Worm (Caenorhabditis elegans) whole organism, L4 larva: ENCODE results near the gene slc-17.5.

ENCODE experiments used
- D1046.2 ChIP-seq: fragments of 200-800 bp; sonication (Bioruptor generic); IDR thresholded peaks from 2 replicates; pipeline ENCODE4 v1.3.6; 2022; ENCODE audit warnings: missing genetic modification characterization, missing compliant biosample characterization
- F10B5.3 ChIP-seq: sonication (generic microtip); optimal IDR thresholded peaks from 2 replicates; lab custom pipeline; 2016; ENCODE audit warnings: mild to moderate bottlenecking, missing genetic modification characterization, missing compliant biosample characterization
- F26F4.8 ChIP-seq: fragments of 200-800 bp; sonication (Bioruptor generic); conservative IDR thresholded peaks from 2 replicates; pipeline ENCODE4 v1.3.6; 2022; ENCODE audit warnings: missing genetic modification characterization, missing compliant biosample characterization
- F37D6.2 ChIP-seq: sonication (generic microtip); optimal IDR thresholded peaks from 2 replicates; lab custom pipeline; 2016; ENCODE audit warnings: mild to moderate bottlenecking, missing genetic modification characterization, missing compliant biosample characterization
- Y5F2A.4 ChIP-seq: fragments of 200-800 bp; sonication (Bioruptor generic); optimal IDR thresholded peaks from 2 replicates; lab custom pipeline; 2018; ENCODE audit warnings: mild to moderate bottlenecking, missing genetic modification characterization, missing compliant biosample characterization
- Y75B8A.6 ChIP-seq: fragments of 200-800 bp; sonication (Bioruptor generic); IDR thresholded peaks from 2 replicates; pipeline ENCODE4 v1.3.6; 2022; ENCODE audit warnings: missing genetic modification reagents, missing genetic modification characterization, missing compliant biosample characterization
- ZK337.2 ChIP-seq: fragments of 200-800 bp; sonication (Bioruptor generic); IDR thresholded peaks from 2 replicates; pipeline ENCODE4 v1.3.6; 2022; ENCODE audit warnings: missing genetic modification reagents, missing genetic modification characterization, missing compliant biosample characterization
- attf-4 ChIP-seq: sonication (generic microtip); optimal IDR thresholded peaks from 3 replicates; lab custom pipeline; 2017; ENCODE audit warnings: missing biosample characterization, missing genetic modification characterization
- ceh-20 ChIP-seq: fragments of 200-800 bp; sonication (Bioruptor generic); IDR thresholded peaks from 2 replicates; pipeline ENCODE4 v1.3.6; 2022; ENCODE audit warnings: missing genetic modification reagents, missing genetic modification characterization, missing compliant biosample characterization
- ceh-28 ChIP-seq: fragments of 150-350 bp; optimal IDR thresholded peaks from 2 replicates; lab custom pipeline; 2014; ENCODE audit warnings: missing biosample characterization, missing genetic modification reagents, missing genetic modification characterization
- ceh-32 ChIP-seq: sonication (generic microtip); optimal IDR thresholded peaks from 2 replicates; lab custom pipeline; 2016; ENCODE audit warnings: mild to moderate bottlenecking, missing genetic modification characterization, missing compliant biosample characterization; ENCODE audit not compliant: poor library complexity
- ceh-62 ChIP-seq: sonication (generic microtip); optimal IDR thresholded peaks from 2 replicates; lab custom pipeline; 2017; ENCODE audit warnings: missing biosample characterization, missing genetic modification characterization
- ctbp-1 ChIP-seq: fragments of 200-800 bp; sonication (Bioruptor generic); IDR thresholded peaks from 2 replicates; pipeline ENCODE4 v1.3.6; 2022; ENCODE audit warnings: missing genetic modification reagents, missing genetic modification characterization, missing compliant biosample characterization
- daf-16 ChIP-seq, 3 experiments: sonication (generic microtip); optimal IDR thresholded peaks; 2 replicates each; lab custom pipeline; 2016 to 2017; ENCODE audit warnings: missing genetic modification characterization in 3 of 3, missing genetic modification reagents in 3 of 3, mild to moderate bottlenecking in 2 of 3, missing compliant biosample characterization in 2 of 3, missing biosample characterization in 1 of 3, moderate library complexity in 1 of 3
- daf-19 ChIP-seq: fragments of 200-800 bp; sonication (Bioruptor generic); conservative IDR thresholded peaks from 2 replicates; pipeline ENCODE4 v1.3.6; 2022; ENCODE audit warnings: missing genetic modification characterization, missing compliant biosample characterization
- daf-8 ChIP-seq: fragments of 200-800 bp; sonication (Bioruptor generic); IDR thresholded peaks from 2 replicates; pipeline ENCODE4 v1.3.6; 2022; ENCODE audit warnings: missing genetic modification characterization, missing compliant biosample characterization
- dmd-9 ChIP-seq: fragments of 200-800 bp; sonication (Bioruptor generic); IDR thresholded peaks from 2 replicates; pipeline ENCODE4 v1.3.6; 2022; ENCODE audit warnings: missing genetic modification reagents, missing genetic modification characterization, missing compliant biosample characterization
- dpl-1 ChIP-seq: fragments of 150-350 bp; optimal IDR thresholded peaks from 2 replicates; lab custom pipeline; 2014; ENCODE audit warnings: missing biosample characterization, missing genetic modification reagents, missing genetic modification characterization
- fos-1 ChIP-seq: fragments of 150-350 bp; optimal IDR thresholded peaks from 2 replicates; lab custom pipeline; 2014; ENCODE audit warnings: missing biosample characterization, missing genetic modification characterization
- hif-1 ChIP-seq, 2 experiments: sonication (generic microtip); optimal IDR thresholded peaks; 2 replicates each; lab custom pipeline; 2016 to 2017; ENCODE audit warnings: missing compliant biosample characterization in 2 of 2, missing genetic modification characterization in 2 of 2, missing genetic modification reagents in 2 of 2, missing genotype in 2 of 2, mild to moderate bottlenecking in 1 of 2
- hlh-11 ChIP-seq: fragments of 200-800 bp; sonication (Bioruptor generic); optimal IDR thresholded peaks from 2 replicates; lab custom pipeline; 2018; ENCODE audit warnings: mild to moderate bottlenecking, missing genetic modification characterization, missing compliant biosample characterization
- hmg-1.1 ChIP-seq: fragments of 200-800 bp; sonication (Bioruptor generic); IDR thresholded peaks from 2 replicates; pipeline ENCODE4 v1.3.6; 2022; ENCODE audit warnings: missing genetic modification reagents, missing genetic modification characterization, missing compliant biosample characterization
- jun-1 ChIP-seq: fragments of 150-350 bp; optimal IDR thresholded peaks from 2 replicates; lab custom pipeline; 2014; ENCODE audit warnings: missing biosample characterization, missing genetic modification reagents, missing genetic modification characterization
- lim-7 ChIP-seq: fragments of 200-800 bp; sonication (Bioruptor generic); IDR thresholded peaks from 2 replicates; pipeline ENCODE4 v1.3.6; 2022; ENCODE audit warnings: missing genetic modification characterization, missing compliant biosample characterization
- lin-15B ChIP-seq: fragments of 150-350 bp; sonication (generic microtip); optimal IDR thresholded peaks from 3 replicates; lab custom pipeline; 2014; ENCODE audit warnings: missing biosample characterization, missing genetic modification characterization
- lin-38 ChIP-seq: fragments of 200-800 bp; sonication (Bioruptor generic); IDR thresholded peaks from 2 replicates; pipeline ENCODE4 v1.3.6; 2022; ENCODE audit warnings: missing genetic modification reagents, missing genetic modification characterization, missing compliant biosample characterization
- lin-39 ChIP-seq: fragments of 150-350 bp; optimal IDR thresholded peaks from 2 replicates; lab custom pipeline; 2014; ENCODE audit warnings: missing biosample characterization, missing genetic modification reagents, missing genetic modification characterization
- lsy-2 ChIP-seq, 2 experiments: fragments of 150-350 bp in 1 of 2; sonication (generic microtip) in 1 of 2; optimal IDR thresholded peaks; 2 replicates each; lab custom pipeline; 2014 to 2017; ENCODE audit warnings: missing biosample characterization in 2 of 2, missing genetic modification characterization in 2 of 2
- madf-5 ChIP-seq, 2 experiments: fragments of 200-800 bp; sonication (Bioruptor generic); IDR thresholded peaks; 2 replicates each; pipeline ENCODE4 v1.3.6; 2022; ENCODE audit warnings: missing compliant biosample characterization in 2 of 2, missing genetic modification characterization in 2 of 2
- madf-9 ChIP-seq: fragments of 200-800 bp; sonication (Bioruptor generic); conservative IDR thresholded peaks from 2 replicates; pipeline ENCODE4 v1.3.6; 2022; ENCODE audit warnings: missing genetic modification reagents, missing genetic modification characterization, missing compliant biosample characterization
- mdl-1 ChIP-seq, 2 experiments: fragments of 150-350 bp in 1 of 2; sonication (generic microtip) in 1 of 2; optimal IDR thresholded peaks; 2 replicates each; lab custom pipeline; 2014 to 2017; ENCODE audit warnings: missing biosample characterization in 2 of 2, missing genetic modification characterization in 2 of 2
- mes-2 ChIP-seq: sonication (generic microtip); optimal IDR thresholded peaks from 2 replicates; lab custom pipeline; 2016; ENCODE audit warnings: missing genotype, mild to moderate bottlenecking, missing genetic modification characterization, missing compliant biosample characterization; ENCODE audit not compliant: poor library complexity, severe bottlenecking
- mxl-2 ChIP-seq: fragments of 200-800 bp; sonication (Bioruptor generic); conservative IDR thresholded peaks from 2 replicates; pipeline ENCODE4 v1.3.6; 2022; ENCODE audit warnings: missing genetic modification reagents, missing genetic modification characterization, missing compliant biosample characterization
- mxl-3 ChIP-seq: fragments of 200-800 bp; sonication (Bioruptor generic); optimal IDR thresholded peaks from 2 replicates; lab custom pipeline; 2018; ENCODE audit warnings: mild to moderate bottlenecking, missing genetic modification characterization, missing compliant biosample characterization
- nhr-111 ChIP-seq: fragments of 200-800 bp; sonication (Bioruptor generic); optimal IDR thresholded peaks from 2 replicates; lab custom pipeline; 2018; ENCODE audit warnings: mild to moderate bottlenecking, missing genetic modification characterization, missing compliant biosample characterization
- nhr-28 ChIP-seq: fragments of 150-350 bp; optimal IDR thresholded peaks from 2 replicates; lab custom pipeline; 2014; ENCODE audit warnings: missing biosample characterization, missing genetic modification characterization
- nhr-41 ChIP-seq: fragments of 200-800 bp; sonication (Bioruptor generic); IDR thresholded peaks from 2 replicates; pipeline ENCODE4 v1.3.6; 2022; ENCODE audit warnings: missing genetic modification reagents, missing genetic modification characterization, missing compliant biosample characterization
- nhr-42 ChIP-seq: fragments of 200-800 bp; sonication (Bioruptor generic); IDR thresholded peaks from 2 replicates; pipeline ENCODE4 v1.3.6; 2022; ENCODE audit warnings: missing genetic modification characterization, missing compliant biosample characterization
- pha-4 ChIP-seq, 2 experiments: fragments of 150-350 bp in 1 of 2; fragments of 200-800 bp in 1 of 2; sonication (Bioruptor generic) in 1 of 2; IDR thresholded peaks in 1 of 2; optimal IDR thresholded peaks in 1 of 2; 2 replicates each; pipeline versions ENCODE4 v1.3.6 to Lab custom; 2014 to 2022; ENCODE audit warnings: missing genetic modification characterization in 2 of 2, missing genetic modification reagents in 2 of 2, missing biosample characterization in 1 of 2, missing compliant biosample characterization in 1 of 2
- php-3 ChIP-seq: fragments of 200-800 bp; sonication (Bioruptor generic); IDR thresholded peaks from 2 replicates; pipeline ENCODE4 v1.3.6; 2022; ENCODE audit warnings: missing genetic modification reagents, missing genetic modification characterization, missing compliant biosample characterization
- tag-97 ChIP-seq: fragments of 200-800 bp; sonication (Bioruptor generic); IDR thresholded peaks from 2 replicates; pipeline ENCODE4 v1.3.6; 2022; ENCODE audit warnings: missing genetic modification characterization, missing compliant biosample characterization
- zag-1 ChIP-seq: fragments of 150-350 bp; optimal IDR thresholded peaks from 2 replicates; lab custom pipeline; 2014; ENCODE audit warnings: missing biosample characterization, missing genetic modification characterization
- ztf-7 ChIP-seq: fragments of 150-350 bp; optimal IDR thresholded peaks from 2 replicates; lab custom pipeline; 2014; ENCODE audit warnings: missing biosample characterization, missing genetic modification characterization

The slc-17.5 gene

ce11 chrV:8242798-8243197, 41.9 kb downstream of the slc-17.5 start, which contains the start of gene C16D9.4:
C16D9.4 (minus strand) TSS chrV:8242898.
- no peak for TF ChIP-seq ZK337.2
- peak; percentile 33; the same call in 1 of the 2 replicates for TF ChIP-seq php-3 (GFP tag; lab: Robert Waterston, UW)

ce11 chrV:8239928-8240327, 44.8 kb downstream of the slc-17.5 start, which contains the start of gene C16D9.3:
C16D9.3 (minus strand) TSS chrV:8240028.
- TF ChIP-seq zag-1 (tag; lab: Kevin White, UChicago) = no peak
- TF ChIP-seq mxl-2 (GFP tag; lab: Robert Waterston, UW) = no peak

ce11 chrV:8238290-8238689, 46.4 kb downstream of the slc-17.5 start, which contains the start of gene rol-3:
rol-3 (minus strand) TSS chrV:8238409.
- peak; percentile 42 for TF ChIP-seq hlh-11 (tag; lab: Kevin White, UChicago)
- no peak for TF ChIP-seq ceh-28
- TF ChIP-seq nhr-28 (tag; lab: Kevin White, UChicago) = peak; percentile 54

- TF ChIP-seq madf-9 (GFP tag; lab: Robert Waterston, UW) (0 out of 2 replicates have a peak, but pooled peaks have one; percentile 24), mes-2 (tag; lab: Kevin White, UChicago) (no peak), daf-19 (GFP tag; lab: Robert Waterston, UW) (no peak), D1046.2 (GFP tag; lab: Robert Waterston, UW) (no peak), lsy-2 (tag; optimal IDR thresholded peaks at IDR 0.05; lab: Kevin White, UChicago) (no peak), mdl-1 (tag; optimal IDR thresholded peaks at IDR 0.05; lab: Kevin White, UChicago) (no peak), hif-1 (tag; optimal IDR thresholded peaks at IDR 0.05; lab: Kevin White, UChicago) (no peak), lin-38 (GFP tag; lab: Robert Waterston, UW) (no peak), ctbp-1 (GFP tag; lab: Robert Waterston, UW) (no peak), nhr-28 (tag; lab: Kevin White, UChicago) (peak; percentile 13), php-3 (GFP tag; lab: Robert Waterston, UW) (no peak), lim-7 (GFP tag; lab: Robert Waterston, UW) (peak; percentile 70), nhr-42 (peak; percentile 39; the same call in 1 of the 2 replicates), nhr-41 (GFP tag; lab: Robert Waterston, UW) (0 out of 2 replicates have a peak, but pooled peaks have one; percentile 32), mxl-3 (no peak), pha-4 (GFP tag; IDR thresholded peaks at IDR 0.05; lab: Robert Waterston, UW) (no peak), pha-4 (tag; optimal IDR thresholded peaks at IDR 0.05; lab: Kevin White, UChicago) (no peak), jun-1 (tag; lab: Kevin White, UChicago) (no peak), attf-4 (tag; lab: Kevin White, UChicago) (no peak), hmg-1.1 (GFP tag; lab: Robert Waterston, UW) (peak; percentile 55), ceh-62 (no peak), dpl-1 (no peak), daf-16 (GFP tag; optimal IDR thresholded peaks at IDR 0.05; lab: Kevin White, UChicago) (peak in 1 of 2 experiments; percentile 38), daf-16 (tag; optimal IDR thresholded peaks at IDR 0.05; lab: Kevin White, UChicago) (peak; percentile 45), nhr-111 (peak; percentile 49), lin-39 (tag; lab: Kevin White, UChicago) (no peak), fos-1 (tag; lab: Kevin White, UChicago) (no peak), madf-5 (GFP tag; IDR thresholded peaks at IDR 0.05; lab: Robert Waterston, UW) (no peak), dmd-9 (GFP tag; lab: Robert Waterston, UW) (no peak), F26F4.8 (0 out of 2 replicates have a peak, but pooled peaks have one; percentile 45), daf-8 (GFP tag; lab: Robert Waterston, UW) (no peak), ztf-7 (no peak), ceh-20 (no peak), hlh-11 (tag; lab: Kevin White, UChicago) (peak; percentile 54), Y75B8A.6 (GFP tag; lab: Robert Waterston, UW) (no peak), F37D6.2 (tag; lab: Kevin White, UChicago) (no peak), lin-15B (tag; lab: Kevin White, UChicago) (no peak), F10B5.3 (no peak), tag-97 (no peak), ceh-32 (no peak), Y5F2A.4 (GFP tag; lab: Kevin White, UChicago) (no peak)
Measured at ce11 chrV:8235331-8235730, 49.4 kb downstream of the slc-17.5 start.
